Worm (Caenorhabditis elegans) whole organism, L4/young adult: ENCODE measurements around the gene nhr-127.

ENCODE experiments used
- W03F9.2 ChIP-seq: fragments of 150-350 bp; optimal IDR thresholded peaks from 2 replicates; lab custom pipeline; 2014; ENCODE audit warnings: missing biosample characterization, missing genetic modification characterization
- dao-5 ChIP-seq: sonication (generic microtip); optimal IDR thresholded peaks from 2 replicates; lab custom pipeline; 2016; ENCODE audit warnings: missing genotype, missing genetic modification characterization, moderate library complexity, missing compliant biosample characterization
- him-1 ChIP-seq: sonication (generic microtip); optimal IDR thresholded peaks from 2 replicates; lab custom pipeline; 2016; ENCODE audit warnings: missing genotype, missing genetic modification reagents, missing genetic modification characterization, missing compliant biosample characterization

DNA sequence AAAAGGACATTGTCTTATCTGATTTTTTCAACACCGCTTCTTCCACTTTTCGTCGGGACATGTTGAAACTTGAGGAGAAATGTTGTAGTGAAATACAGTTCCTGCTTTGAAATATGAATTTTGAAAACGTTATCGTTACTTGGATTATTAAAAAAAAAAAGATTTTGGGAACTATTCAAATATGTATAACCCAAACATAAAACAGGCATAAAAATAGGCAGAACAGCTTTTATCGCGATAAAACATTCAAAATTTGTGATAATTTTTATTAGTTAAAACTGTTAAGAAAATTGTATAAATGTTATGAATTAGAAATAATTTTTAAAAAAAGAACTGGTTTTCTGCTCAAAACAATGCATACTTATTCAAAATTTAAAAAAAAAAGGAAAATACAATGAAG is 3.4 kb upstream of the nhr-127 start, which contains the start of gene bgnt-1.3:
- TF ChIP-seq W03F9.2 (tag; lab: Kevin White, UChicago): no peak
- no peak for TF ChIP-seq him-1 (tag; lab: Kevin White, UChicago)
- TF ChIP-seq dao-5: no peak
